Fruit fly (Drosophila melanogaster): Measurements from ENCODE around the gene CG12607.

The CG12607 gene

DNA sequence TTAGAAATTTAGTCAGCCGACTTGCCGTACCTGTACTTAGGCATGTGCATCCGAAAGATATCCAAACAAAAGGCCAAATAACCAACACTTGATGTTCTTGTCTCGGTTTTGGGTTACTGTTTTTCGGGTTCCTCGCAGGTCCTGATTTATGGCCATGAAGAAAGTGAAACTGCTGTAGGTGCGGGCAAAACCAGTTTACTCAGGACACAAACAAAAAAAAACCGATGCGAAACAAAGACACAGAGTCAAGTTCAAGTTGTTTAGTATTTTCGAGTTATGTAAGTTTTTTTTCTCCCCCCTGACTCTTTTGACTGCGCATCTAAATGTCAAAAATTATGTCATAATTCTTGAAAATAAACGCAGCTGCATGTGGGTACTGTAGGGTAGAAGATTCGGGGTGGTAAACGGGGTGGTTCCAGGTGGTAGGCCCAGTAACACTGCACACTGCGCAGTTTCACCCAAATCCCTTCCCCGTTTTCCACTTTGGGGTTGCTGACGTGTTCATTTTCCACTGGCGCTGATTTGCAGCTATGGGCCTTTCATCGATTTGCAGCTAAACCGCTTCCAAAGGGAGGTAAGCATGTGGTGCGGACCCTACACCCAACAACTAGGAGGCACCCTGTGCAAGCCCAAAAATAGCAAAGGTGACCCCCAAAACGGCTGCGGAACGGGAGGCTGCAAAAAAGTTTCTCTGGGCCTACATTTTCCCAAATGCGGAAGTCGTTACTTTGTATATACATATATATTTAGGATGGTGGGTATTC, 37.1 kb upstream of the CG12607 start:
- TF ChIP-seq salr (GFP tag; optimal IDR thresholded peaks at IDR 0.05) (peak; percentile 0 to 5), Eip93F (GFP tag; optimal IDR thresholded peaks at IDR 0.05) (no peak), CG6854 (GFP tag; optimal IDR thresholded peaks at IDR 0.05) (no peak), Hr38 (GFP tag; optimal IDR thresholded peaks at IDR 0.05) (no peak), CG31627 (GFP tag; optimal IDR thresholded peaks at IDR 0.05) (no peak), CG1621 (tag; optimal IDR thresholded peaks at IDR 0.05) (no peak), vri (GFP tag; optimal IDR thresholded peaks at IDR 0.05) (peak; percentile 90), CG3919 (GFP tag; optimal IDR thresholded peaks at IDR 0.05) (no peak), Blimp-1 (GFP tag; optimal IDR thresholded peaks at IDR 0.05) (peak; percentile 45)

dm6 chr3L:4409898-4410629, 36.3 kb upstream of the CG12607 start:
- TF ChIP-seq CG7368 (GFP tag; optimal IDR thresholded peaks at IDR 0.05) = no peak
- TF ChIP-seq Eip78C (GFP tag) = peak; percentile 20
- TF ChIP-seq Ets96B (tag; optimal IDR thresholded peaks at IDR 0.05) = no peak
- no peak for TF ChIP-seq vri (GFP tag; optimal IDR thresholded peaks at IDR 0.05)
- TF ChIP-seq topi (GFP tag; optimal IDR thresholded peaks at IDR 0.05) = no peak
- TF ChIP-seq lz (GFP tag; optimal IDR thresholded peaks at IDR 0.05) = no peak
- no peak for TF ChIP-seq acj6 (GFP tag; optimal IDR thresholded peaks at IDR 0.05)

DNA sequence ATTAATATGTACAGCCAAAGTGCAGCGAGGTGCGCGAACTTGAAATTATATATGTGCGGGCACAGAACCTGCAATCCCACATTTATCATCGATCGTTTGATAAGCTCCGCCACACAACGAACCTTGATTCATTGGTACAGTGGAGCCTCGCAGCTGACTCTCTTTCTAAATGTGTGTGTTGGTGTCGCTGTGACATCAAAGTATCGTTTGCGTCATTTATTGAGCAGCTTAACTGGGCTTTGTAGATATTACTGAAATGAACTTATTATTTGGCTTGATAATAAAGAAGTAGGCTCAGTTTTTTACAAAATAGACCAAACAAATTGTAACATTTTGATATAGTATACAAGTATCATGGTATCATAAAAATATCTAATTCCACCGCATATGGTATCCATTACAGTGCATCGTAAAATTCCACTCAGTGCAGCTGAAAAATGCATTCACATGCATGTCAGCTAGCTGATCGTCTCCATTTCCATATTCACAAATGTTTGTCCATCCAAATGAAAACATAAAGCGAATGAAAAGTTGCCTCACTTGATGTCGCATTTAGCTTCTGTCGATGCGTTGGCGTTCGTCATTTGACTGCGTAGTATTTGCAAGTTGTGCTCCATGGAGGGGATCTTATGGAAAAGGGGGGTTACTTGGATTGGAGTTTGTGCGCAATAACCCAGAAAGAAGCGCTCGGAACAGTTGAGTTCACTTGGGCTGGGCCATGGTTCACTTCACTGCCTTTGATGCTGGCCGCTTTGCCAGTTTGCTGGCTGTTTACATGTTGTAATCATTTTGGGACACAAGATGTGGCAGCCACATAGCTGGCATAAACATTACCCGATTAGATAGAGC, 35.1 kb upstream of the CG12607 start:
- TF ChIP-seq lz (GFP tag; optimal IDR thresholded peaks at IDR 0.05) (no peak), vri (GFP tag; optimal IDR thresholded peaks at IDR 0.05) (peak; percentile 69), CG32006 (GFP tag; optimal IDR thresholded peaks at IDR 0.05) (peak; percentile 33), Lpt (GFP tag; optimal IDR thresholded peaks at IDR 0.05) (no peak), Eip78C (GFP tag) (peak; percentile 67), CG10631 (GFP tag; optimal IDR thresholded peaks at IDR 0.05) (no peak), acj6 (GFP tag; optimal IDR thresholded peaks at IDR 0.05) (peak; percentile 19), Hr4 (GFP tag; optimal IDR thresholded peaks at IDR 0.05) (peak; percentile 21), CG8119 (GFP tag; IDR thresholded peaks at IDR 0.05) (no peak), CG6792 (GFP tag; optimal IDR thresholded peaks at IDR 0.05) (peak; percentile 6), Sox102F (GFP tag; optimal IDR thresholded peaks at IDR 0.05) (peak; percentile 48), CG11762 (GFP tag; optimal IDR thresholded peaks at IDR 0.05; ENCODE audit: insufficient read depth) (no peak), svp (GFP tag) (peak; percentile 73), net (GFP tag; optimal IDR thresholded peaks at IDR 0.05) (no peak), CG34406 (GFP tag; optimal IDR thresholded peaks at IDR 0.05) (no peak), CG31627 (GFP tag; optimal IDR thresholded peaks at IDR 0.05) (no peak), dsx (GFP tag; optimal IDR thresholded peaks at IDR 0.05; ENCODE audit: poor library complexity, severe bottlenecking) (no peak), eg (GFP tag; IDR thresholded peaks at IDR 0.05) (no peak), Hr39 (GFP tag; optimal IDR thresholded peaks at IDR 0.05) (peak; percentile 24), CG8319 (GFP tag; optimal IDR thresholded peaks at IDR 0.05) (no peak), Smox (GFP tag; optimal IDR thresholded peaks at IDR 0.05) (peak; percentile 19), Sox14 (GFP tag; optimal IDR thresholded peaks at IDR 0.05) (no peak), Met (GFP tag; optimal IDR thresholded peaks at IDR 0.05) (peak; percentile 24), CG1621 (tag; optimal IDR thresholded peaks at IDR 0.05) (no peak), topi (GFP tag; optimal IDR thresholded peaks at IDR 0.05) (peak; percentile 23), CG11902 (GFP tag; optimal IDR thresholded peaks at IDR 0.05) (no peak), ss (GFP tag; optimal IDR thresholded peaks at IDR 0.05) (no peak), CG11294 (GFP tag; IDR thresholded peaks at IDR 0.05) (no peak), CG16779 (tag; optimal IDR thresholded peaks at IDR 0.05) (no peak), esn (GFP tag; optimal IDR thresholded peaks at IDR 0.05) (peak; percentile 30)
